Fruit fly (Drosophila melanogaster): ENCODE data around the gene Dic1.
A peak's percentile ranks its signal among the peaks of the same experiment; 100 is the strongest.

The Dic1 gene

DNA sequence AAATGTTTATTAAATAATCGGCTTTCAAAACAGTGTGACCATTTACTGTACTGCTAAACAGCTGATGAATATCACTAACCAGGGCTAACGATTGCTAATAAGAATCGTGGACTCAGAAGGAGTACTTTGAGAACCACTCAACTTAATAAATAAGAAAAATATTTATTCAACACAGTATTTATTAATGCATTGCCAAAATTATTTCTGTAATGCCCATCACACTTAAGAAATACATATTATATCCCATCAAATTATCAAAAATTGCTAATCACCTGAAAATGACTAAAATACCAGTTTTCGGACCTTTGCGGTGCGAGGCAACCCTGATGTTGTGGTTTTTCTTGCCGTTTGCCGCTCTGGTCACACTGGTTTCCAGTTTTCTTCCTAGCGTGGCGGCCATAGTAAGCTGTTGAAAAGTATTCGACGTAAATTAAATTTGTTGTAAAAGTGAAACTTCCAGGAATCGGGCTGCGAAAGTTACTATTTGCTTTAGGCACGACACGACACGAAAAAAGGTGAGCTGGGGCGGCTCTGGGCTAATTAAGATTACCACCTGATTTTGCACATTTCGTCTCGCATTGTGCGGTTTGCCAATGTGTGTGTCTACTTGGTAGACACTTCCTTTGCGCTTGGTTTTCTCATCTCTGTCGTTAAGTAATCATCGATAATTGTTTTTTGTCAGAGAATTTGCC lies 17.2 kb downstream of the Dic1 start, which contains the start of the genes mRpS21 and Droj2:
TSS of gene mRpS21 (minus strand) at position 66 of the 692 bp plus-strand sequence.
TSS of gene Droj2 (plus strand) at position 363 of the 692 bp plus-strand sequence.
- TF ChIP-seq CG13204 (GFP tag; optimal IDR thresholded peaks at IDR 0.05) (no peak), CG34367 (tag; optimal IDR thresholded peaks at IDR 0.05) (peak; percentile 32), CG15710 (tag; optimal IDR thresholded peaks at IDR 0.05) (peak; percentile 51), D1 (tag; optimal IDR thresholded peaks at IDR 0.05) (no peak), rn (GFP tag; IDR thresholded peaks at IDR 0.05) (no peak), Pif1A (GFP tag; optimal IDR thresholded peaks at IDR 0.05) (no peak), Ets98B (GFP tag; IDR thresholded peaks at IDR 0.05) (peak; percentile 22; the same call in 1 of the 2 replicates), CG17806 (tag; optimal IDR thresholded peaks at IDR 0.05) (peak; percentile 13), CG8159 (tag; optimal IDR thresholded peaks at IDR 0.05) (peak; percentile 19), CG8301 (tag; optimal IDR thresholded peaks at IDR 0.05) (no peak), EcR (GFP tag; optimal IDR thresholded peaks at IDR 0.05) (no peak), gl (tag; optimal IDR thresholded peaks at IDR 0.05) (no peak)

dm6 chr3R:13382656-13383142 lies 18.0 kb downstream of the Dic1 start:
- TF ChIP-seq gl (tag; optimal IDR thresholded peaks at IDR 0.05) (peak; percentile 1), D1 (tag; optimal IDR thresholded peaks at IDR 0.05) (no peak), CG4496 (GFP tag; IDR thresholded peaks at IDR 0.05) (0 out of 3 replicates have a peak, but pooled peaks have one; percentile 27), CG15710 (tag; optimal IDR thresholded peaks at IDR 0.05) (peak; percentile 8), EcR (GFP tag; optimal IDR thresholded peaks at IDR 0.05) (peak; percentile 6)

DNA sequence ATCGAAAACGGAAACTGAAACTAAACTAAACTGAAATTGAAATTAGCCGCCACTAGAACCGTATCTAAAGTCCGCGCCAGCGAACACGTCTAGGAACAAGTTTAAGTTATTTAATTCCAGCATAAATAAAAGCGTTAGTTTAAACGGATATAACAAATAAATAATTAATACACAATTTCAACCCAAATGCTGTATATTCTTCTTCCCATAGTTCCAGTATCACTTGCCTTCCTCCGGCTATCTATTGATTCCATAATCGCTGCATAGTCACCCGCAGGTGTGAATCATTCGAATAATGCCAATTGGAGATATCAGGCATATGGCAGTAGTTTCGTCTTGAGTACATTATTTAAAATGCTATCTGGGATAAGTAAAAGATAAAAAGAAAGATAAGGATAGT lies 20.4 kb downstream of the Dic1 start:
- no peak for TF ChIP-seq Pif1B (GFP tag; optimal IDR thresholded peaks at IDR 0.05)
- no peak for TF ChIP-seq CG17806 (tag; optimal IDR thresholded peaks at IDR 0.05)
- TF ChIP-seq Ets98B (GFP tag; IDR thresholded peaks at IDR 0.05), result no peak
- TF ChIP-seq Pif1A (GFP tag; optimal IDR thresholded peaks at IDR 0.05), result no peak
- TF ChIP-seq CG34367 (tag; optimal IDR thresholded peaks at IDR 0.05), result no peak
- TF ChIP-seq fd96Ca (GFP tag; IDR thresholded peaks at IDR 0.05), result no peak
- no peak for TF ChIP-seq CG14655 (GFP tag; optimal IDR thresholded peaks at IDR 0.05)
- no peak for TF ChIP-seq EcR (GFP tag; optimal IDR thresholded peaks at IDR 0.05)
- TF ChIP-seq CG10348 (GFP tag; IDR thresholded peaks at IDR 0.05), result no peak
- TF ChIP-seq CG9948 (tag; optimal IDR thresholded peaks at IDR 0.05), result no peak
- TF ChIP-seq D1 (tag; optimal IDR thresholded peaks at IDR 0.05), result no peak
- TF ChIP-seq CG12605 (GFP tag; IDR thresholded peaks at IDR 0.05), result no peak
- no peak for TF ChIP-seq gl (tag; optimal IDR thresholded peaks at IDR 0.05)
- no peak for TF ChIP-seq CG8301 (tag; optimal IDR thresholded peaks at IDR 0.05)
- no peak for TF ChIP-seq CG8159 (tag; optimal IDR thresholded peaks at IDR 0.05)
- no peak for TF ChIP-seq CG15710 (tag; optimal IDR thresholded peaks at IDR 0.05)
- TF ChIP-seq Snoo (tag; optimal IDR thresholded peaks at IDR 0.05), result no peak
- no peak for TF ChIP-seq CG13204 (GFP tag; optimal IDR thresholded peaks at IDR 0.05)
- TF ChIP-seq rn (GFP tag; IDR thresholded peaks at IDR 0.05), result no peak

- no peak for TF ChIP-seq EcR (GFP tag; optimal IDR thresholded peaks at IDR 0.05)
- no peak for TF ChIP-seq CG12605 (GFP tag; IDR thresholded peaks at IDR 0.05)
These were observed 23.6 kb downstream of the Dic1 start, which contains the start of gene CG9799 for dm6 chr3R:13388160-13388870. CG9799 (minus strand) TSS chr3R:13388709.

- TF ChIP-seq EcR (GFP tag; optimal IDR thresholded peaks at IDR 0.05), result no peak
- no peak for TF ChIP-seq CG13204 (GFP tag; optimal IDR thresholded peaks at IDR 0.05)
These were observed 25.8 kb downstream of the Dic1 start for dm6 chr3R:13390490-13390889.

DNA sequence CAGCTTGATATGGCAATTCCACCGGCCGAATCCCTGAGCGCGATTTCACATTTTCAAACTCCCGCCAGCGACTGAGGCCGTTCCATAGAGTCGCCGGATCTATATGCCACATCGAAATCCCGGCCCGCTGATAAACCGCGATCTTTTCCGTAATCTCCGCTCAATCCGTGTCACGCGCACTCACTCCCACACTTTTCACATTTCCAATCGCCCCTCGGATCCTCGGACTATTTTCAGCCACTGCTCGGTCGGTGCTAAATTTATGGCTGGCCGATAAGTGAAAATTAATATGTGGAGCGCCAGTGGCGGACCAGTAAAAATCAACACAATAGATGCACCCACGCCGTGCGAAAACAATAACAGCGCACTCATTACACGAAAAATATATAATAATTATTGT lies 28.3 kb downstream of the Dic1 start:
- TF ChIP-seq fd96Ca (GFP tag; IDR thresholded peaks at IDR 0.05) (no peak), CG17806 (tag; optimal IDR thresholded peaks at IDR 0.05) (no peak), CG15710 (tag; optimal IDR thresholded peaks at IDR 0.05) (no peak), Pif1B (GFP tag; optimal IDR thresholded peaks at IDR 0.05) (no peak), CG34367 (tag; optimal IDR thresholded peaks at IDR 0.05) (no peak), EcR (GFP tag; optimal IDR thresholded peaks at IDR 0.05) (no peak), rn (GFP tag; IDR thresholded peaks at IDR 0.05) (no peak), CG4496 (GFP tag; IDR thresholded peaks at IDR 0.05) (no peak), Snoo (tag; optimal IDR thresholded peaks at IDR 0.05) (no peak), Pif1A (GFP tag; optimal IDR thresholded peaks at IDR 0.05) (no peak), CG8159 (tag; optimal IDR thresholded peaks at IDR 0.05) (no peak), CG12605 (GFP tag; IDR thresholded peaks at IDR 0.05) (no peak), Ets98B (GFP tag; IDR thresholded peaks at IDR 0.05) (no peak), CG8301 (tag; optimal IDR thresholded peaks at IDR 0.05) (no peak), CG14655 (GFP tag; optimal IDR thresholded peaks at IDR 0.05) (no peak), CG13204 (GFP tag; optimal IDR thresholded peaks at IDR 0.05) (no peak), CG9948 (tag; optimal IDR thresholded peaks at IDR 0.05) (no peak)
